Worm (Caenorhabditis elegans) whole organism, L4/young adult: Measurements from ENCODE around the gene ced-13.

Experiments
- W03F9.2 ChIP-seq: fragments of 150-350 bp; optimal IDR thresholded peaks from 2 replicates; lab custom pipeline; 2014; ENCODE audit warnings: missing biosample characterization, missing genetic modification characterization
- him-1 ChIP-seq: sonication (generic microtip); optimal IDR thresholded peaks from 2 replicates; lab custom pipeline; 2016; ENCODE audit warnings: missing genotype, missing genetic modification reagents, missing genetic modification characterization, missing compliant biosample characterization

DNA sequence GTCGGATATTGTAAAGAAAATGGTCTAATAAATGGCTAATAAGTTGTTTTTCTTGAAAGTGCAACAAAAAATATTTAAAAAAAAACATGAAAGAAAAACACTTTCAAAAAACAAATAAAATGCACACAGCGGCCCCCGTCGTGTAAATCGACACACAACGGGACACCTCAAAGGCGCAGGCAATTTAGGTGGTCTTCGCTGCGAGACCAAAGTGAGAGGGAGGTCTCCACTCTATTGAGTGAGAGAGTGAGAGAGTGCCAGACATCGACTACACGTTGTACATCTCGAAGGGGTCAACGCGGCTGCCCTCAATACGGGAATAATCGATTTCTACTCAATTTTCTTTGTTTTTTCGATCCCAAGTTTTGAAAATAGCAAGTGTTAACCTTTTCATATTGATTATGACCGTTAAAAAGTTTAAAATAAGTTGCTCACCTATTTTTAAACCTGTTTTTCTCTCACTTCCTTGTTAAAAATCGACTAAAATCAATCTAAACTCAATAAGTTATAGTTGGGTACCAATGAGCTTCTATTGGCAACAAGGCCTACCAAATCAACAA, 12.6 kb downstream of the ced-13 start, which contains the start of gene sec-16A.2:
- TF ChIP-seq him-1 (tag; lab: Kevin White, UChicago) (no peak), W03F9.2 (tag; lab: Kevin White, UChicago) (no peak)
